Worm (Caenorhabditis elegans) whole organism, young adult: Measurements from ENCODE around the gene pqn-39.

Experiments used
- B0261.1 ChIP-seq: sonication (generic microtip); optimal IDR thresholded peaks from 2 replicates; lab custom pipeline; 2016; ENCODE audit warnings: mild to moderate bottlenecking, missing genetic modification characterization, moderate library complexity, missing compliant biosample characterization
- K12H6.12 ChIP-seq: fragments of 200-800 bp; sonication (Bioruptor generic); optimal IDR thresholded peaks from 2 replicates; lab custom pipeline; 2018; ENCODE audit warnings: mild to moderate bottlenecking, missing genetic modification characterization, missing compliant biosample characterization
- Y53F4B.3 ChIP-seq: fragments of 200-800 bp; sonication (Bioruptor generic); IDR thresholded peaks from 2 replicates; pipeline ENCODE4 v1.3.6; 2022; ENCODE audit warnings: missing genetic modification reagents, missing genetic modification characterization, missing compliant biosample characterization
- athp-1 ChIP-seq: sonication (generic microtip); optimal IDR thresholded peaks from 2 replicates; lab custom pipeline; 2017; ENCODE audit warnings: mild to moderate bottlenecking, missing genetic modification characterization, missing compliant biosample characterization
- bed-1 ChIP-seq: fragments of 200-800 bp; sonication (Bioruptor generic); IDR thresholded peaks from 2 replicates; pipeline ENCODE4 v1.3.6; 2022; ENCODE audit warnings: missing genetic modification reagents, missing genetic modification characterization, missing compliant biosample characterization
- ccch-3 ChIP-seq: fragments of 200-800 bp; sonication (Bioruptor generic); optimal IDR thresholded peaks from 2 replicates; lab custom pipeline; 2018; ENCODE audit warnings: mild to moderate bottlenecking, missing genetic modification characterization, missing compliant biosample characterization
- ceh-100 ChIP-seq: fragments of 200-800 bp; sonication (Bioruptor generic); IDR thresholded peaks from 2 replicates; pipeline ENCODE4 v1.3.6; 2022; ENCODE audit warnings: missing genetic modification reagents, missing genetic modification characterization, missing compliant biosample characterization
- dpl-1 ChIP-seq: fragments of 150-350 bp; optimal IDR thresholded peaks from 2 replicates; lab custom pipeline; 2014; ENCODE audit warnings: missing biosample characterization, missing genetic modification reagents, missing genetic modification characterization
- ets-4 ChIP-seq: fragments of 200-800 bp; sonication (Bioruptor generic); optimal IDR thresholded peaks from 2 replicates; lab custom pipeline; 2018; ENCODE audit warnings: mild to moderate bottlenecking, missing genetic modification characterization, missing compliant biosample characterization
- madf-10 ChIP-seq: sonication (generic microtip); optimal IDR thresholded peaks from 2 replicates; lab custom pipeline; 2016; ENCODE audit warnings: mild to moderate bottlenecking, missing genetic modification characterization, missing compliant biosample characterization
- unc-130 ChIP-seq: sonication (generic microtip); optimal IDR thresholded peaks from 2 replicates; lab custom pipeline; 2016; ENCODE audit warnings: missing genetic modification reagents, missing genetic modification characterization, missing compliant biosample characterization

ce11 chrX:14000198-14000748 lies 31.8 kb upstream of the pqn-39 start:
- TF ChIP-seq ceh-100 (no peak), bed-1 (GFP tag; lab: Robert Waterston, UW) (no peak), madf-10 (tag; lab: Kevin White, UChicago) (no peak), dpl-1 (GFP tag; lab: Kevin White, UChicago) (no peak), Y53F4B.3 (GFP tag; lab: Robert Waterston, UW) (no peak), B0261.1 (tag; lab: Kevin White, UChicago) (no peak), ets-4 (GFP tag; lab: Kevin White, UChicago) (no peak), athp-1 (tag; lab: Kevin White, UChicago) (no peak), unc-130 (GFP tag; lab: Kevin White, UChicago) (no peak), K12H6.12 (no peak), ccch-3 (GFP tag; lab: Kevin White, UChicago) (no peak)
